Worm (Caenorhabditis elegans): ENCODE measurements around the gene C27F2.7.

C27F2.7 gene

DNA sequence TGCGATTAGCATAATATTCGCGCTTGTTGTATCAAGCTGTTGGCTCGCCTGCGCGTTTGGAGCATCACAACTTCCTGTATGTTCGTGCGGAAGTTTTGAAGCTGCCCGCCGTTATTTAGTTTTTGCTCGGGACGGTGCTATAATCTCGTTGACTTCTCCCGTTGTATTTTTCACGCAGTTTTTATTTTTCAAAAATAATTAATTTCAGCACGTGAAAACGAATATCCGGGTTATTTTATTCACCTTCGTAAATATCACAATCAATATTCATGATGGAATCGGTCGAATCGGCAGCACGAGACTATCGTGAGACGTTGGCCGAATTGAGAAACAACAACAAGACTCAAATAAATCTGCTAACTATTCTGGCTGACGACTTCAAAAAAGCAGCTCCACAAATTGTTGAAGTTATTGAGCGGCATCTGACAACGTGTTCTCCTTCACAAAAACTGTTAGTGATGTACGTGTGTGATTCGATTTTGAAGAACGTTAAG lies 40.9 kb upstream of the C27F2.7 start:
- TF ChIP-seq ama-1 (optimal IDR thresholded peaks at IDR 0.05) (peak; percentile 34), pha-2 (tag; optimal IDR thresholded peaks at IDR 0.05) (no peak), lim-6 (tag; optimal IDR thresholded peaks at IDR 0.05) (no peak), pax-1 (tag; optimal IDR thresholded peaks at IDR 0.05) (no peak)

DNA sequence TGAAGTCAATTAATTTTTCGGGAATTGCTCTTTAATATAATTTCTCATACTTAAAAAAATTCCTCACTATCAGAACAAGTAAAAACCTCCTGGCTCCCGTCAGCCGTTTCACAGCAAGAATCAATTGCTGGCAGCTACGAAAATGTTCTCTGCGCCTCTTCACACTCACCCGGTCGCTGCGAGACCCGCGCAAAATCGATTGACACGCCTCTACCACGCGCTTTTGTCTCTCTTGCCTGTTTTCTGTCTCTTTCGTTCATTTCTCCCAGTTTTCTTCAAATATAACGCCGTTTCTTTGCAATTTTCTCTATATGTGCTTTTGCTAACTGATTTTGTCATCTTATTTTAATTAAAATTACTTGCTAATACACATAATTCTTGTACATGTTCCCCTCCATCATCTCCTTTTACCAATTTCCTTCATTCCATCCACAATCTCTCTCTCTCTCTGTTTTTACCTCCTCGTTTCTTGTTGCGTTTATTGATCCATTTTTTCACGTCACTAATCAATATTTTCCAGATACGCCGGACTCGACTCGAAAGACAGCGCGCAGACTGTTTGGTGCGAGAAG lies 40.2 kb upstream of the C27F2.7 start, which contains the start of gene pcf-11:
Gene pcf-11, plus strand, starts transcription at position 522 of the 572 bp plus-strand sequence.
- TF ChIP-seq hlh-30 (tag; optimal IDR thresholded peaks at IDR 0.05; ENCODE audit: insufficient read depth) = peak; percentile 88
- TF ChIP-seq unc-3 (GFP tag; conservative IDR thresholded peaks at IDR 0.05) = no peak
- no peak for TF ChIP-seq unc-3 (tag; optimal IDR thresholded peaks at IDR 0.05)
- TF ChIP-seq mec-3 (tag; optimal IDR thresholded peaks at IDR 0.05; ENCODE audit: borderline replicate concordance) = no peak
- peak; percentile 27 for TF ChIP-seq unc-42 (tag; optimal IDR thresholded peaks at IDR 0.05)
- TF ChIP-seq ceh-6 (GFP tag; optimal IDR thresholded peaks at IDR 0.05) = no peak
- TF ChIP-seq ztf-16 (tag; optimal IDR thresholded peaks at IDR 0.05) = no peak
- no peak for TF ChIP-seq lim-6 (tag; optimal IDR thresholded peaks at IDR 0.05)
- no peak for TF ChIP-seq ceh-45 (GFP tag; IDR thresholded peaks at IDR 0.05)
- TF ChIP-seq ceh-48 (tag; optimal IDR thresholded peaks at IDR 0.05) = peak; percentile 83
- TF ChIP-seq elt-2 (tag; optimal IDR thresholded peaks at IDR 0.05) = no peak
- TF ChIP-seq sox-2 (GFP tag; IDR thresholded peaks at IDR 0.05) = no peak
- no peak for TF ChIP-seq fax-1 (tag; optimal IDR thresholded peaks at IDR 0.05)
- TF ChIP-seq eyg-1 (tag; optimal IDR thresholded peaks at IDR 0.05) = no peak
- TF ChIP-seq K02D7.2 (tag; optimal IDR thresholded peaks at IDR 0.05) = no peak
- no peak for TF ChIP-seq ahr-1 (tag; optimal IDR thresholded peaks at IDR 0.05)
- TF ChIP-seq ttx-3 (tag; optimal IDR thresholded peaks at IDR 0.05) = no peak
- no peak for TF ChIP-seq ama-1 (optimal IDR thresholded peaks at IDR 0.05)
- TF ChIP-seq pqm-1 (tag; optimal IDR thresholded peaks at IDR 0.05) = no peak
- TF ChIP-seq hlh-13 (GFP tag; optimal IDR thresholded peaks at IDR 0.05) = no peak
- TF ChIP-seq unc-86 (tag; optimal IDR thresholded peaks at IDR 0.05) = peak; percentile 7
- no peak for TF ChIP-seq hlh-8 (tag; optimal IDR thresholded peaks at IDR 0.05)
- no peak for TF ChIP-seq ceh-19 (GFP tag; optimal IDR thresholded peaks at IDR 0.05)
- TF ChIP-seq lin-11 (tag; optimal IDR thresholded peaks at IDR 0.05) = no peak
- no peak for TF ChIP-seq ceh-30 (tag; optimal IDR thresholded peaks at IDR 0.05)
- no peak for TF ChIP-seq C08G9.2 (tag; optimal IDR thresholded peaks at IDR 0.05)
- no peak for TF ChIP-seq ceh-14 (tag; optimal IDR thresholded peaks at IDR 0.05)
- TF ChIP-seq pat-9 (tag; optimal IDR thresholded peaks at IDR 0.05) = no peak
- TF ChIP-seq zip-5 (tag; optimal IDR thresholded peaks at IDR 0.05) = no peak
- no peak for TF ChIP-seq sox-4 (tag; optimal IDR thresholded peaks at IDR 0.05)
- no peak for TF ChIP-seq madf-2 (tag; optimal IDR thresholded peaks at IDR 0.05)
- TF ChIP-seq Y22D7AL.16 (tag; optimal IDR thresholded peaks at IDR 0.05) = no peak
- TF ChIP-seq unc-55 (GFP tag; optimal IDR thresholded peaks at IDR 0.05) = peak; percentile 70
- no peak for TF ChIP-seq ceh-22 (tag; optimal IDR thresholded peaks at IDR 0.05)
- no peak for TF ChIP-seq fkh-10 (GFP tag; optimal IDR thresholded peaks at IDR 0.05)
- no peak for TF ChIP-seq odd-2 (tag; optimal IDR thresholded peaks at IDR 0.05)
- TF ChIP-seq ceh-9 (tag; optimal IDR thresholded peaks at IDR 0.05) = no peak
- no peak for TF ChIP-seq ceh-18 (tag; optimal IDR thresholded peaks at IDR 0.05)
- TF ChIP-seq nhr-11 (tag; optimal IDR thresholded peaks at IDR 0.05) = no peak
- TF ChIP-seq tbx-7 (tag; optimal IDR thresholded peaks at IDR 0.05) = no peak
- TF ChIP-seq gmeb-2 (tag; optimal IDR thresholded peaks at IDR 0.05) = no peak
- TF ChIP-seq elt-4 (tag; optimal IDR thresholded peaks at IDR 0.05) = no peak
- no peak for TF ChIP-seq T23F11.4 (GFP tag; optimal IDR thresholded peaks at IDR 0.05)
- TF ChIP-seq nfya-1 (tag; optimal IDR thresholded peaks at IDR 0.05) = peak; percentile 68
- TF ChIP-seq ceh-24 (tag; optimal IDR thresholded peaks at IDR 0.05) = no peak
- TF ChIP-seq pax-1 (tag; optimal IDR thresholded peaks at IDR 0.05) = no peak
- TF ChIP-seq syd-9 (tag; optimal IDR thresholded peaks at IDR 0.05) = no peak
- TF ChIP-seq ceh-34 (tag; optimal IDR thresholded peaks at IDR 0.05) = no peak
- no peak for TF ChIP-seq hlh-6 (tag; optimal IDR thresholded peaks at IDR 0.05)
- no peak for TF ChIP-seq fkh-6 (tag; optimal IDR thresholded peaks at IDR 0.05)

All from whole organism, late embryonic.